Worm (Caenorhabditis elegans): Measurements from ENCODE around the gene sri-26.

DNA sequence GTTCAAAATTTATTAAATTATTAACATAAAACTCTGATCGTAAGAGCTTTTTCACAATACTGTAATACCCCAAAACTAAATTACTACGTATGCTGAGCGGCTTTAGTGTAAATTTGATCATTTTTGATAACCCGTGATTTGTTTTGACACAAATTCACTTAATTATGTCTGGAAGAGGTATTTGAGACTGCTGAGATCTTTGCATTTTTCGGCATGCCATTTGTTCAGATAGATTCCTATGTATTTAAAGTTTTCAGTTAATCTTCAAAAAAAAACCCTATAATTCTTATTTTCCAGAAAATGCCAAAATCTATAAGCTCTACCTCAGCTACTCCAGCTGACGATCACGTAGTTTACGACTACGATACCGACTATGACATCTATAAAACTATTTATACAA, 15.0 kb downstream of the sri-26 start, which contains the start of gene srw-15:
- TF ChIP-seq pha-4 (tag; optimal IDR thresholded peaks at IDR 0.05) = no peak
- no peak for TF ChIP-seq F13H6.1 (tag; optimal IDR thresholded peaks at IDR 0.05)
- TF ChIP-seq ceh-19 (GFP tag; optimal IDR thresholded peaks at IDR 0.05) = no peak
- no peak for TF ChIP-seq nhr-11 (tag; optimal IDR thresholded peaks at IDR 0.05)
- TF ChIP-seq pqm-1 (tag; optimal IDR thresholded peaks at IDR 0.05) = no peak
- no peak for TF ChIP-seq ahr-1 (tag; optimal IDR thresholded peaks at IDR 0.05)
- TF ChIP-seq elt-2 (tag; optimal IDR thresholded peaks at IDR 0.05) = no peak
- TF ChIP-seq ets-4 (tag; optimal IDR thresholded peaks at IDR 0.05) = no peak
- TF ChIP-seq ceh-45 (GFP tag; IDR thresholded peaks at IDR 0.05) = no peak
